Fruit fly (Drosophila melanogaster): ENCODE results near the gene Oseg5.

The Oseg5 gene

DNA sequence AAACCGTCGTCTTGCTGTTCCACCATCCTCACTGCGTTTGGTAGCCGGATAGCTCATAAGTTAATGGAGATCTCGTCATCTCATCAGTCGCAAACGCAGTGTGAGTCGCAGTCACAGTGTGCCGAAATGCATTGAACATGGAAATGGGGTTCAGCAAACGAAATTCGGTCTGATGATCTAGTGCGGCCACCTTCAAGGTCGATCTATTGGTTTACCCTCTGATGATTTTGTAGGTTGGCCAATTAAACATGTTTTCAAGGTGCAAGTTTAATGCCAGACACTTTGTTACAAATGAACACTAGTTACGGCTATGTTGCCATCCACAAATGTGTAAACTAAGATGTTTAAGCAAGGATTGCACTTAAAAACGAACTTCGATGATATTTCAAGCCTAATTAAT, 32.8 kb downstream of the Oseg5 start (continued):
- TF ChIP-seq ken (GFP tag; IDR thresholded peaks at IDR 0.05) = 0 out of 3 replicates have a peak, but pooled peaks have one; percentile 49
- TF ChIP-seq Sox102F (GFP tag; optimal IDR thresholded peaks at IDR 0.05) = peak; percentile 8
- no peak for TF ChIP-seq Meics (GFP tag; optimal IDR thresholded peaks at IDR 0.05)
- TF ChIP-seq Awh (GFP tag; IDR thresholded peaks at IDR 0.05) = peak; percentile 17; the same call in 1 of the 2 replicates
- 0 out of 3 replicates have a peak, but pooled peaks have one; percentile 9 for TF ChIP-seq row (GFP tag; IDR thresholded peaks at IDR 0.05)
- TF ChIP-seq bsh (GFP tag; optimal IDR thresholded peaks at IDR 0.05) = peak in 1 of 2 experiments; percentile 0
- no peak for TF ChIP-seq H15 (GFP tag; IDR thresholded peaks at IDR 0.05)

- TF ChIP-seq nom (GFP tag; optimal IDR thresholded peaks at IDR 0.05) (peak; percentile 9), CG14441 (GFP tag; IDR thresholded peaks at IDR 0.05) (peak; percentile 12; the same call in 1 of the 2 replicates), H15 (GFP tag; IDR thresholded peaks at IDR 0.05) (peak; percentile 45; the same call in 1 of the 3 replicates), Drgx (GFP tag; IDR thresholded peaks at IDR 0.05) (peak; percentile 83), Med (GFP tag) (peak; percentile 23), CG11560 (tag; IDR thresholded peaks at IDR 0.05) (0 out of 3 replicates have a peak, but pooled peaks have one; percentile 20), bcd (GFP tag; optimal IDR thresholded peaks at IDR 0.05) (no peak), Abd-B (GFP tag; optimal IDR thresholded peaks at IDR 0.05) (no peak), Ptx1 (GFP tag; IDR thresholded peaks at IDR 0.05) (peak; percentile 51; the same call in 1 of the 2 replicates), Rx (GFP tag; IDR thresholded peaks at IDR 0.05) (0 out of 2 replicates have a peak, but pooled peaks have one; percentile 14), Rfx (GFP tag; IDR thresholded peaks at IDR 0.05) (peak; percentile 33; the same call in 1 of the 2 replicates), hkb (optimal IDR thresholded peaks at IDR 0.05) (no peak), hkb (GFP tag; IDR thresholded peaks at IDR 0.05) (peak; percentile 12; the same call in 1 of the 2 replicates), lmd (GFP tag; IDR thresholded peaks at IDR 0.05) (peak; percentile 32), Doc2 (GFP tag; IDR thresholded peaks at IDR 0.05) (no peak), CG11504 (tag; optimal IDR thresholded peaks at IDR 0.05) (peak; percentile 20), CG4360 (GFP tag; IDR thresholded peaks at IDR 0.05) (0 out of 2 replicates have a peak, but pooled peaks have one; percentile 11), Aef1 (GFP tag; IDR thresholded peaks at IDR 0.05) (peak; percentile 34; the same call in 2 of the 3 replicates), CG14014 (GFP tag; IDR thresholded peaks at IDR 0.05) (peak; percentile 35; the same call in 1 of the 2 replicates), CG34224 (GFP tag; IDR thresholded peaks at IDR 0.05; ENCODE audit: partially characterized antibody) (no peak), Ada2b (GFP tag; IDR thresholded peaks at IDR 0.05) (peak; percentile 43; the same call in 1 of the 2 replicates), pita (GFP tag; optimal IDR thresholded peaks at IDR 0.05) (no peak), pan (optimal IDR thresholded peaks at IDR 0.05) (no peak), pan (GFP tag; optimal IDR thresholded peaks at IDR 0.05 in 1 of 2, IDR thresholded peaks at IDR 0.05 in 1 of 2) (peak in 1 of 2 experiments; percentile 52), Taf1 (GFP tag; IDR thresholded peaks at IDR 0.05) (0 out of 2 replicates have a peak, but pooled peaks have one; percentile 3), CG13624 (GFP tag; optimal IDR thresholded peaks at IDR 0.05) (no peak), CG10979 (tag; optimal IDR thresholded peaks at IDR 0.05) (no peak), Mrtf (GFP tag; IDR thresholded peaks at IDR 0.05) (peak; percentile 45; the same call in 1 of the 3 replicates), HHEX (GFP tag; optimal IDR thresholded peaks at IDR 0.05) (peak; percentile 4), esg (GFP tag; conservative IDR thresholded peaks at IDR 0.05) (0 out of 2 replicates have a peak, but pooled peaks have one; percentile 10), CG5245 (GFP tag; optimal IDR thresholded peaks at IDR 0.05) (no peak), Ets65A (GFP tag) (peak; percentile 88), ranshi (GFP tag; IDR thresholded peaks at IDR 0.05) (peak; percentile 28; the same call in 1 of the 2 replicates)
Observed at dm6 chr2L:20802204-20802603, 33.4 kb downstream of the Oseg5 start.

- TF ChIP-seq NFAT (GFP tag; IDR thresholded peaks at IDR 0.05) = peak; percentile 47; the same call in 1 of the 2 replicates
- no peak for TF ChIP-seq pb (GFP tag; optimal IDR thresholded peaks at IDR 0.05)
- TF ChIP-seq HmgZ (tag; optimal IDR thresholded peaks at IDR 0.05) = peak; percentile 1
- no peak for TF ChIP-seq CG15514 (GFP tag; optimal IDR thresholded peaks at IDR 0.05)
- TF ChIP-seq Fer2 (tag; optimal IDR thresholded peaks at IDR 0.05) = no peak
- no peak for TF ChIP-seq CG34422 (GFP tag; IDR thresholded peaks at IDR 0.05)
- no peak for TF ChIP-seq CG2712 (tag; optimal IDR thresholded peaks at IDR 0.05)
- no peak for TF ChIP-seq Asciz (GFP tag; optimal IDR thresholded peaks at IDR 0.05)
- no peak for TF ChIP-seq Hr78 (GFP tag; optimal IDR thresholded peaks at IDR 0.05)
- 0 out of 2 replicates have a peak, but pooled peaks have one; percentile 8 for TF ChIP-seq Taf1 (GFP tag; IDR thresholded peaks at IDR 0.05)
- TF ChIP-seq ase (GFP tag; IDR thresholded peaks at IDR 0.05) = no peak
- no peak for TF ChIP-seq CG11723 (GFP tag; optimal IDR thresholded peaks at IDR 0.05)
Observed at dm6 chr2L:20801801-20802200, 33.8 kb downstream of the Oseg5 start.

Measured in whole organism, embryonic.